Fruit fly (Drosophila melanogaster) whole organism, embryonic: ENCODE data around the gene Obp73a.
A peak's percentile ranks its signal among the peaks of the same experiment; 100 is the strongest.

ENCODE experiments used
- Adf1 ChIP-seq: fragments of 200-800 bp; sonication (Bioruptor generic); IDR thresholded peaks from 2 replicates; pipeline ENCODE4 v1.3.6; 2022; ENCODE audit warnings: missing biosample characterization, missing genetic modification characterization
- Atf-2 ChIP-seq: fragments of 200-800 bp; sonication (Bioruptor generic); optimal IDR thresholded peaks from 2 replicates; lab custom pipeline; 2016; ENCODE audit warnings: missing biosample characterization, missing genetic modification characterization
- Bdp1 ChIP-seq: fragments of 200-800 bp; sonication (Bioruptor generic); optimal IDR thresholded peaks from 3 replicates; lab custom pipeline; 2016; ENCODE audit warnings: missing biosample characterization, missing genetic modification characterization
- BtbVII ChIP-seq: fragments of 200-800 bp; sonication (Bioruptor generic); optimal IDR thresholded peaks from 3 replicates; lab custom pipeline; 2017; ENCODE audit warnings: missing biosample characterization, mild to moderate bottlenecking, missing genetic modification characterization
- CG10321 ChIP-seq: fragments of 200-800 bp; sonication (Bioruptor generic); IDR thresholded peaks from 2 replicates; pipeline ENCODE4 v1.3.6; 2022; ENCODE audit warnings: missing biosample characterization, missing genetic modification characterization
- CG10431 ChIP-seq: fragments of 200-800 bp; sonication (Bioruptor generic); optimal IDR thresholded peaks from 3 replicates; lab custom pipeline; 2018; ENCODE audit warnings: missing biosample characterization, mild to moderate bottlenecking, missing genetic modification characterization
- CG10654 ChIP-seq: fragments of 200-800 bp; sonication (Bioruptor generic); optimal IDR thresholded peaks from 2 replicates; lab custom pipeline; 2016; ENCODE audit warnings: missing biosample characterization, missing genetic modification characterization
- CG12769 ChIP-seq: fragments of 200-800 bp; sonication (Bioruptor generic); optimal IDR thresholded peaks from 2 replicates; lab custom pipeline; 2019; ENCODE audit warnings: missing biosample characterization, mild to moderate bottlenecking, missing genetic modification characterization, moderate library complexity
- CG17361 ChIP-seq: fragments of 200-800 bp; sonication (Bioruptor generic); IDR thresholded peaks from 3 replicates; pipeline ENCODE4 v1.3.6; 2022; ENCODE audit warnings: missing biosample characterization, missing genetic modification characterization
- CG17612 ChIP-seq: fragments of 200-800 bp; sonication (Bioruptor generic); IDR thresholded peaks from 2 replicates; pipeline ENCODE4 v1.3.6; 2022; ENCODE audit warnings: missing biosample characterization, missing genetic modification characterization
- CG4707 ChIP-seq: fragments of 200-800 bp; sonication (Bioruptor generic); optimal IDR thresholded peaks from 2 replicates; lab custom pipeline; 2018; ENCODE audit warnings: missing biosample characterization, mild to moderate bottlenecking, missing genetic modification characterization, moderate library complexity
- CG5953 ChIP-seq: fragments of 200-800 bp; sonication (Bioruptor generic); IDR thresholded peaks from 2 replicates; pipeline ENCODE4 v1.3.6; 2022; ENCODE audit warnings: missing biosample characterization, missing genetic modification characterization
- CG6813 ChIP-seq: fragments of 200-800 bp; sonication (Bioruptor generic); optimal IDR thresholded peaks from 2 replicates; lab custom pipeline; 2017; ENCODE audit warnings: missing biosample characterization, missing genetic modification characterization, mild to moderate bottlenecking, moderate library complexity, missing genetic modification reagents
- CG7987 ChIP-seq: fragments of 200-800 bp; sonication (Bioruptor generic); optimal IDR thresholded peaks from 2 replicates; lab custom pipeline; 2018; ENCODE audit warnings: missing biosample characterization, mild to moderate bottlenecking, missing genetic modification characterization, moderate library complexity
- CG9609 ChIP-seq: fragments of 200-800 bp; sonication (Bioruptor generic); optimal IDR thresholded peaks from 3 replicates; lab custom pipeline; 2016; ENCODE audit warnings: missing biosample characterization, missing genetic modification characterization
- HHEX ChIP-seq: fragments of 200-800 bp; sonication (Bioruptor generic); optimal IDR thresholded peaks from 3 replicates; lab custom pipeline; 2017; ENCODE audit warnings: missing biosample characterization, mild to moderate bottlenecking, missing genetic modification characterization, missing genetic modification reagents
- Hr78 ChIP-seq, 2 experiments: fragments of 200-800 bp in 1 of 2; fragments of >200 bp in 1 of 2; sonication (Bioruptor generic) in 1 of 2; optimal IDR thresholded peaks; 2 replicates each; lab custom pipeline; 2017 to 2019; ENCODE audit warnings: missing biosample characterization in 2 of 2, missing genetic modification characterization in 2 of 2, mild to moderate bottlenecking in 1 of 2, moderate library complexity in 1 of 2
- Med ChIP-seq: fragments of 200-800 bp; sonication (Bioruptor generic); peaks from one replicate; lab custom pipeline; 2016; ENCODE audit warnings: missing biosample characterization, missing genetic modification characterization, mild to moderate bottlenecking, inconsistent platforms, moderate library complexity
- Pdp1 ChIP-seq, 2 experiments: fragments of 200-800 bp; sonication (Bioruptor generic); optimal IDR thresholded peaks; 3 replicates each; lab custom pipeline; 2016; ENCODE audit warnings: missing biosample characterization in 2 of 2, missing genetic modification characterization in 2 of 2, mild to moderate bottlenecking in 1 of 2, moderate library complexity in 1 of 2
- Rfx ChIP-seq: fragments of 200-800 bp; sonication (Bioruptor generic); IDR thresholded peaks from 2 replicates; pipeline ENCODE4 v1.3.6; 2022; ENCODE audit warnings: missing biosample characterization, missing genetic modification characterization
- YL-1 ChIP-seq: fragments of 200-800 bp; sonication (Bioruptor generic); optimal IDR thresholded peaks from 3 replicates; lab custom pipeline; 2017; ENCODE audit warnings: missing biosample characterization, mild to moderate bottlenecking, missing genetic modification characterization
- az2 ChIP-seq: fragments of 200-800 bp; sonication (Bioruptor generic); optimal IDR thresholded peaks from 3 replicates; lab custom pipeline; 2016; ENCODE audit warnings: missing biosample characterization, missing genetic modification characterization
- bcd ChIP-seq: fragments of 200-800 bp; sonication (Bioruptor generic); optimal IDR thresholded peaks from 2 replicates; lab custom pipeline; 2017; ENCODE audit warnings: missing biosample characterization, mild to moderate bottlenecking, missing genetic modification characterization
- bigmax ChIP-seq: fragments of 200-800 bp; sonication (Bioruptor generic); optimal IDR thresholded peaks from 2 replicates; lab custom pipeline; 2018; ENCODE audit warnings: missing biosample characterization, mild to moderate bottlenecking, missing genetic modification characterization
- btn ChIP-seq: fragments of 200-800 bp; sonication (Bioruptor generic); optimal IDR thresholded peaks from 2 replicates; lab custom pipeline; 2016; ENCODE audit warnings: missing biosample characterization, missing genetic modification characterization
- caup ChIP-seq: fragments of 200-800 bp; sonication (Bioruptor generic); optimal IDR thresholded peaks from 3 replicates; lab custom pipeline; 2017; ENCODE audit warnings: missing biosample characterization, mild to moderate bottlenecking, missing genetic modification characterization, moderate library complexity; ENCODE audit not compliant: severe bottlenecking
- chm ChIP-seq: fragments of 200-800 bp; sonication (Bioruptor generic); IDR thresholded peaks from 2 replicates; pipeline ENCODE4 v1.3.6; 2022; ENCODE audit warnings: missing biosample characterization, missing genetic modification characterization
- chn ChIP-seq: fragments of 200-800 bp; sonication (Bioruptor generic); optimal IDR thresholded peaks from 2 replicates; lab custom pipeline; 2016; ENCODE audit warnings: missing biosample characterization, missing genetic modification characterization
- dmrt11E ChIP-seq: fragments of 200-800 bp; sonication (Bioruptor generic); optimal IDR thresholded peaks from 3 replicates; lab custom pipeline; 2018; ENCODE audit warnings: missing biosample characterization, mild to moderate bottlenecking, missing genetic modification characterization, moderate library complexity
- ems ChIP-seq: fragments of 200-800 bp; sonication (Bioruptor generic); optimal IDR thresholded peaks from 3 replicates; lab custom pipeline; 2016; ENCODE audit warnings: missing biosample characterization, missing genetic modification characterization
- eve ChIP-seq, 2 experiments: fragments of >200 bp; optimal IDR thresholded peaks; 2 replicates each; lab custom pipeline; 2017; ENCODE audit warnings: missing biosample characterization in 2 of 2, missing genetic modification characterization in 2 of 2
- exex ChIP-seq: fragments of 200-800 bp; sonication (Bioruptor generic); optimal IDR thresholded peaks from 4 replicates; lab custom pipeline; 2018; ENCODE audit warnings: missing biosample characterization, mild to moderate bottlenecking, missing genetic modification characterization, moderate library complexity
- gem ChIP-seq: fragments of 200-800 bp; sonication (Bioruptor generic); optimal IDR thresholded peaks from 2 replicates; lab custom pipeline; 2019; ENCODE audit warnings: missing biosample characterization, mild to moderate bottlenecking, missing genetic modification characterization, moderate library complexity
- grau ChIP-seq: fragments of 200-800 bp; optimal IDR thresholded peaks from 3 replicates; lab custom pipeline; 2019; ENCODE audit warnings: missing biosample characterization, mild to moderate bottlenecking, missing genetic modification characterization, moderate library complexity
- grn ChIP-seq: fragments of 200-800 bp; sonication (Bioruptor generic); optimal IDR thresholded peaks from 3 replicates; lab custom pipeline; 2017; ENCODE audit warnings: missing biosample characterization, missing genetic modification characterization
- gro ChIP-seq: fragments of 200-800 bp; sonication (Bioruptor generic); optimal IDR thresholded peaks from 2 replicates; lab custom pipeline; 2016; ENCODE audit warnings: missing biosample characterization, missing genetic modification characterization
- luna ChIP-seq: fragments of 200-800 bp; sonication (Bioruptor generic); optimal IDR thresholded peaks from 2 replicates; lab custom pipeline; 2016; ENCODE audit warnings: missing biosample characterization, missing genetic modification characterization
- nerfin-2 ChIP-seq: fragments of 200-800 bp; sonication (Bioruptor generic); IDR thresholded peaks from 2 replicates; pipeline ENCODE4 v1.3.6; 2022; ENCODE audit warnings: missing biosample characterization, missing genetic modification characterization; ENCODE audit not compliant: partially characterized antibody
- psq ChIP-seq: fragments of 200-800 bp; sonication (Bioruptor generic); optimal IDR thresholded peaks from 2 replicates; lab custom pipeline; 2017; ENCODE audit warnings: missing biosample characterization, missing genetic modification characterization
- scrt ChIP-seq: fragments of 200-800 bp; sonication (Bioruptor generic); optimal IDR thresholded peaks from 2 replicates; lab custom pipeline; 2018; ENCODE audit warnings: missing biosample characterization, mild to moderate bottlenecking, missing genetic modification characterization, moderate library complexity
- slou ChIP-seq: fragments of 200-800 bp; sonication (Bioruptor generic); optimal IDR thresholded peaks from 3 replicates; lab custom pipeline; 2016; ENCODE audit warnings: missing biosample characterization, missing genetic modification characterization
- stwl ChIP-seq: fragments of 200-800 bp; sonication (Bioruptor generic); optimal IDR thresholded peaks from 3 replicates; lab custom pipeline; 2018; ENCODE audit warnings: missing biosample characterization, mild to moderate bottlenecking, missing genetic modification characterization, moderate library complexity
- trh ChIP-seq: fragments of 200-800 bp; sonication (Bioruptor generic); optimal IDR thresholded peaks from 2 replicates; lab custom pipeline; 2016; ENCODE audit warnings: missing biosample characterization, missing genetic modification characterization
- vnd ChIP-seq: fragments of 200-800 bp; sonication (Bioruptor generic); IDR thresholded peaks from 3 replicates; pipeline ENCODE4 v1.3.6; 2022; ENCODE audit warnings: missing biosample characterization, missing genetic modification characterization; ENCODE audit not compliant: partially characterized antibody
- wdn ChIP-seq: fragments of 200-800 bp; sonication (Bioruptor generic); IDR thresholded peaks from 2 replicates; pipeline ENCODE4 v1.3.6; 2022; ENCODE audit warnings: missing biosample characterization, missing genetic modification characterization
- zfh1 ChIP-seq: fragments of 200-800 bp; sonication (Bioruptor generic); IDR thresholded peaks from 3 replicates; pipeline ENCODE4 v1.3.6; 2022; ENCODE audit warnings: missing biosample characterization, missing genetic modification characterization

Obp73a gene

dm6 chr3L:16957534-16958396, 13.6 kb downstream of the Obp73a start, which contains the start of gene Cpr73D (continued):
- TF ChIP-seq wdn (GFP tag; lab: Robert Waterston, UW) (no peak), BtbVII (GFP tag; lab: Kevin White, UChicago) (no peak), gem (peak; percentile 55), grau (tag; lab: Kevin White, UChicago) (no peak), bcd (no peak), eve (GFP tag; optimal IDR thresholded peaks at IDR 0.05; lab: Kevin White, UChicago) (peak in 1 of 2 experiments; percentile 70), vnd (GFP tag; lab: Robert Waterston, UW) (no peak), Adf1 (GFP tag; lab: Robert Waterston, UW) (0 out of 2 replicates have a peak, but pooled peaks have one; percentile 4), chm (0 out of 2 replicates have a peak, but pooled peaks have one; percentile 15), CG7987 (no peak), CG17361 (GFP tag; lab: Robert Waterston, UW) (no peak), scrt (GFP tag; lab: Kevin White, UChicago) (no peak), exex (tag; lab: Kevin White, UChicago) (peak; percentile 68), Pdp1 (GFP tag; optimal IDR thresholded peaks at IDR 0.05; lab: Kevin White, UChicago) (peak in 1 of 2 experiments; percentile 91), CG10654 (GFP tag; lab: Kevin White, UChicago) (no peak), luna (GFP tag; lab: Kevin White, UChicago) (no peak), Hr78 (GFP tag; optimal IDR thresholded peaks at IDR 0.05; lab: Kevin White, UChicago) (peak in 1 of 2 experiments; percentile 10), chn (GFP tag; lab: Kevin White, UChicago) (no peak), CG10431 (GFP tag; lab: Kevin White, UChicago) (no peak), grn (GFP tag; lab: Kevin White, UChicago) (peak; percentile 16), btn (GFP tag; lab: Kevin White, UChicago) (no peak), zfh1 (no peak), bigmax (GFP tag; lab: Kevin White, UChicago) (no peak)
- TF ChIP-seq, all 482 proteins: peak for 16

- TF ChIP-seq CG9609 (GFP tag; lab: Kevin White, UChicago): no peak
- peak; percentile 79 for TF ChIP-seq Med (GFP tag; lab: Kevin White, UChicago)
- TF ChIP-seq CG5953 (GFP tag; lab: Robert Waterston, UW): no peak
- TF ChIP-seq nerfin-2 (GFP tag; lab: Robert Waterston, UW): no peak
- TF ChIP-seq slou: no peak
- TF ChIP-seq ems: no peak
- no peak for TF ChIP-seq YL-1
- no peak for TF ChIP-seq vnd (GFP tag; lab: Robert Waterston, UW)
- peak; percentile 63 for TF ChIP-seq CG7987
- TF ChIP-seq az2 (GFP tag; lab: Kevin White, UChicago): no peak
- peak; percentile 4 for TF ChIP-seq caup
- TF ChIP-seq Rfx (GFP tag; lab: Robert Waterston, UW): no peak
- no peak for TF ChIP-seq trh
- no peak for TF ChIP-seq HHEX
- TF ChIP-seq CG4707 (GFP tag; lab: Kevin White, UChicago): no peak
- TF ChIP-seq btn (GFP tag; lab: Kevin White, UChicago): no peak
- TF ChIP-seq CG10321 (GFP tag; lab: Robert Waterston, UW): no peak
- no peak for TF ChIP-seq stwl (tag; lab: Kevin White, UChicago)
- TF ChIP-seq Pdp1 (GFP tag; optimal IDR thresholded peaks at IDR 0.05; lab: Kevin White, UChicago): peak in 1 of 2 experiments; percentile 94
- no peak for TF ChIP-seq psq (GFP tag; lab: Kevin White, UChicago)
- no peak for TF ChIP-seq dmrt11E
- TF ChIP-seq CG17612 (GFP tag; lab: Robert Waterston, UW): no peak
- TF ChIP-seq gro: peak; percentile 45
- no peak for TF ChIP-seq Atf-2 (GFP tag; lab: Kevin White, UChicago)
- no peak for TF ChIP-seq Bdp1 (GFP tag; lab: Kevin White, UChicago)
- TF ChIP-seq CG6813 (GFP tag; lab: Kevin White, UChicago): no peak
- peak; percentile 92 for TF ChIP-seq CG12769 (tag; lab: Kevin White, UChicago)
These were observed 14.4 kb downstream of the Obp73a start for dm6 chr3L:16958397-16959080.
